Fruit fly (Drosophila melanogaster) Kc167 (cell line): ENCODE measurements around the gene RpL4.
"Not testable (repeated sequence)": the region's sequence is repeated elsewhere in the genome, so short reads cannot be mapped to it uniquely, and the experiment has no call there.

Source experiments
- Myc ChIP-seq: fragments of >200 bp; optimal IDR thresholded peaks from 2 replicates; lab custom pipeline; 2017; ENCODE audit warnings: missing external identifiers
- Sin3A ChIP-seq: fragments of >200 bp; optimal IDR thresholded peaks from 2 replicates; lab custom pipeline; 2018; ENCODE audit warnings: missing external identifiers
- h ChIP-seq: fragments of >200 bp; optimal IDR thresholded peaks from 3 replicates; lab custom pipeline; 2018; ENCODE audit warnings: missing external identifiers
- insv ChIP-seq: fragments of >200 bp; optimal IDR thresholded peaks from 3 replicates; lab custom pipeline; 2018; ENCODE audit warnings: missing external identifiers
- psq ChIP-seq: fragments of >200 bp; optimal IDR thresholded peaks from 2 replicates; lab custom pipeline; 2017; ENCODE audit warnings: missing external identifiers
- ttk ChIP-seq: sonication (Bioruptor generic); optimal IDR thresholded peaks from 2 replicates; lab custom pipeline; 2017; ENCODE audit warnings: missing external identifiers

RpL4 gene

DNA sequence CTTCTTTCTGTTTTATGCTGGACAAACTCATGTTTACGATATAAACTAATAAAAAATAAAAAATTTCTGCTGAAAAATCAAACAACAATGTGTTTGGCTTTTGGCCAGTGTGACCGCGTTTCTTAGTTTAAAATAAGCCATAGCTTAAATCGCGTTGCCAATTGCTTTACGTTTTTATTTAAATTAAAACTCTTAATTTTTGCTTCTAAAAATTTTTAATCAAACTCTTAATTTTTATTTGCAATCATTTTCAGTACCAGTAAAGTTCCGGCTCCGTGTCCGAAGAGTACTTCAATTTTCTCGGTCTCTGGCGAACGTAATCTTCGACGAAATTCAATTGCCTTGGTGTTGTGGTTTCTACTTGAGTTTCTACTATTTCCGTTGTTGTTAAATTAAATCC, 36.5 kb downstream of the RpL4 start, which contains the start of the genes CG42487 and CG4884:
Gene CG42487, minus strand, starts transcription at position 101 of the 400 bp plus-strand sequence.
Gene CG4884, minus strand, starts transcription at position 101 of the 400 bp plus-strand sequence.
- TF ChIP-seq ttk, Sin3A, insv (lab: Kevin White, UChicago): not testable (repeated sequence)

dm6 chr3R:27960473-27960872, 37.9 kb downstream of the RpL4 start, which contains the start of gene CG31253:
TSS of gene CG31253 (minus strand) at chr3R:27960573.
- not testable (repeated sequence) for TF ChIP-seq psq, Myc, ttk (lab: Kevin White, UChicago)

DNA sequence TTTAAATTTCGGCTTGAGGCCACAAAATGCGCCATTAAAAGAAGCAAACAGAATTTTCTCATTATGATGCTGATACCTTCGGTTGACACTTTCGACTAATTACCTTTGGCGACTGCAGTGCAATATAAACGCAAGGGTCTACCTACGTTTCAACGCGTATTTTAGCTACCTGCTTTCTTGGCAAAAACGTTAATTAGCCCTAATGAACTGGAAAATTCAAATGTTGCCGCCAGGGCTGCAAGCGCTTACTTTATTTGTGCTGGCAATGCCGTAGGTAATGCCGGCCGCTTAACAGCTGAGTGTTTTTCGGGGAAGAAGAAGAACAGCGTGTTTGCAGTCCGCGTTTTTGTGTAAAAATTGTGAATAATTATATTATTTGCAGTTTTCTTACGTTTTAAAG, 40.5 kb downstream of the RpL4 start, which contains the start of the genes CG31131 and CG4849:
Gene CG31131, minus strand, starts transcription at position 101 of the 400 bp plus-strand sequence.
Gene CG4849, plus strand, starts transcription at position 297 of the 400 bp plus-strand sequence.
- TF ChIP-seq h, psq, Myc (lab: Kevin White, UChicago): not testable (repeated sequence)
